Worm (Caenorhabditis elegans) whole organism, L4 larva: ENCODE measurements around the gene srd-3.

ENCODE experiments used
- D1046.2 ChIP-seq: fragments of 200-800 bp; sonication (Bioruptor generic); IDR thresholded peaks from 2 replicates; pipeline ENCODE4 v1.3.6; 2022; ENCODE audit warnings: missing genetic modification characterization, missing compliant biosample characterization
- F26F4.8 ChIP-seq: fragments of 200-800 bp; sonication (Bioruptor generic); conservative IDR thresholded peaks from 2 replicates; pipeline ENCODE4 v1.3.6; 2022; ENCODE audit warnings: missing genetic modification characterization, missing compliant biosample characterization
- F49E8.2 ChIP-seq: sonication (generic microtip); optimal IDR thresholded peaks from 2 replicates; lab custom pipeline; 2016; ENCODE audit warnings: missing compliant biosample characterization, mild to moderate bottlenecking, missing genetic modification characterization, borderline replicate concordance
- Y75B8A.6 ChIP-seq: fragments of 200-800 bp; sonication (Bioruptor generic); IDR thresholded peaks from 2 replicates; pipeline ENCODE4 v1.3.6; 2022; ENCODE audit warnings: missing genetic modification reagents, missing genetic modification characterization, missing compliant biosample characterization
- ZK337.2 ChIP-seq: fragments of 200-800 bp; sonication (Bioruptor generic); IDR thresholded peaks from 2 replicates; pipeline ENCODE4 v1.3.6; 2022; ENCODE audit warnings: missing genetic modification reagents, missing genetic modification characterization, missing compliant biosample characterization
- egl-27 ChIP-seq: sonication (generic microtip); optimal IDR thresholded peaks from 3 replicates; lab custom pipeline; 2017; ENCODE audit warnings: missing biosample characterization, missing genetic modification reagents, missing genetic modification characterization
- fkh-10 ChIP-seq: fragments of 150-350 bp; optimal IDR thresholded peaks from 2 replicates; lab custom pipeline; 2014; ENCODE audit warnings: missing biosample characterization, missing genetic modification reagents, missing genetic modification characterization
- madf-9 ChIP-seq: fragments of 200-800 bp; sonication (Bioruptor generic); conservative IDR thresholded peaks from 2 replicates; pipeline ENCODE4 v1.3.6; 2022; ENCODE audit warnings: missing genetic modification reagents, missing genetic modification characterization, missing compliant biosample characterization
- mdl-1 ChIP-seq, 2 experiments: fragments of 150-350 bp in 1 of 2; sonication (generic microtip) in 1 of 2; optimal IDR thresholded peaks; 2 replicates each; lab custom pipeline; 2014 to 2017; ENCODE audit warnings: missing biosample characterization in 2 of 2, missing genetic modification characterization in 2 of 2
- nhr-11 ChIP-seq: fragments of 150-350 bp; optimal IDR thresholded peaks from 2 replicates; lab custom pipeline; 2014; ENCODE audit warnings: missing biosample characterization, missing genetic modification characterization
- nhr-237 ChIP-seq: sonication (generic microtip); optimal IDR thresholded peaks from 2 replicates; lab custom pipeline; 2017; ENCODE audit warnings: missing biosample characterization, missing genetic modification characterization
- nhr-25 ChIP-seq: sonication (generic microtip); optimal IDR thresholded peaks from 2 replicates; lab custom pipeline; 2017; ENCODE audit warnings: missing genetic modification characterization, mild to moderate bottlenecking, missing compliant biosample characterization, antibody characterized with exemption, moderate library complexity, borderline replicate concordance; ENCODE audit not compliant: insufficient read depth
- nhr-6 ChIP-seq: fragments of 150-350 bp; optimal IDR thresholded peaks from 2 replicates; lab custom pipeline; 2014; ENCODE audit warnings: missing biosample characterization, missing genetic modification characterization
- nhr-77 ChIP-seq: fragments of 150-350 bp; optimal IDR thresholded peaks from 2 replicates; lab custom pipeline; 2014; ENCODE audit warnings: missing biosample characterization, missing genetic modification characterization
- pha-4 ChIP-seq, 2 experiments: fragments of 150-350 bp in 1 of 2; fragments of 200-800 bp in 1 of 2; sonication (Bioruptor generic) in 1 of 2; IDR thresholded peaks in 1 of 2; optimal IDR thresholded peaks in 1 of 2; 2 replicates each; pipeline versions ENCODE4 v1.3.6 to Lab custom; 2014 to 2022; ENCODE audit warnings: missing genetic modification characterization in 2 of 2, missing genetic modification reagents in 2 of 2, missing biosample characterization in 1 of 2, missing compliant biosample characterization in 1 of 2
- saeg-2 ChIP-seq: fragments of 200-800 bp; sonication (Bioruptor generic); IDR thresholded peaks from 2 replicates; pipeline ENCODE4 v1.3.6; 2022; ENCODE audit warnings: missing genetic modification reagents, missing genetic modification characterization, missing compliant biosample characterization
- sdz-12 ChIP-seq: fragments of 200-800 bp; sonication (Bioruptor generic); optimal IDR thresholded peaks from 2 replicates; lab custom pipeline; 2018; ENCODE audit warnings: mild to moderate bottlenecking, missing genetic modification characterization, missing compliant biosample characterization
- set-16 ChIP-seq: fragments of 200-800 bp; sonication (Bioruptor generic); IDR thresholded peaks from 2 replicates; pipeline ENCODE4 v1.3.6; 2022; ENCODE audit warnings: missing genetic modification reagents, missing genetic modification characterization, missing compliant biosample characterization
- unc-130 ChIP-seq: sonication (generic microtip); optimal IDR thresholded peaks from 2 replicates; lab custom pipeline; 2016; ENCODE audit warnings: missing genetic modification reagents, missing genetic modification characterization, missing compliant biosample characterization
- unc-62 ChIP-seq, 3 experiments: fragments of 150-350 bp in 1 of 3; sonication (generic microtip); optimal IDR thresholded peaks in 2 of 3; peaks in 1 of 3; 1 replicate in 1 of 3; 2 replicates in 2 of 3; lab custom pipeline; 2014 to 2017; ENCODE audit warnings: missing biosample characterization in 3 of 3, missing genetic modification characterization in 3 of 3, missing genetic modification reagents in 3 of 3, missing genotype in 1 of 3
- zip-2 ChIP-seq: fragments of 150-350 bp; optimal IDR thresholded peaks from 2 replicates; lab custom pipeline; 2014; ENCODE audit warnings: missing biosample characterization, missing genetic modification characterization

srd-3 gene

ce11 chrII:84134-84533 lies 44.7 kb downstream of the srd-3 start, which contains the start of gene C50D2.6:
C50D2.6 (plus strand) TSS chrII:84434.
- no peak for TF ChIP-seq madf-9 (GFP tag; lab: Robert Waterston, UW)
- TF ChIP-seq egl-27: no peak
- TF ChIP-seq F49E8.2 (tag; lab: Kevin White, UChicago): no peak
- TF ChIP-seq Y75B8A.6 (GFP tag; lab: Robert Waterston, UW): no peak
- TF ChIP-seq mdl-1 (tag; optimal IDR thresholded peaks at IDR 0.05; lab: Kevin White, UChicago): no peak
- TF ChIP-seq unc-62 (GFP tag; optimal IDR thresholded peaks at IDR 0.05 in 1 of 2; lab: Kevin White, UChicago): peak in 1 of 2 experiments; percentile 13
- TF ChIP-seq unc-62 (tag; optimal IDR thresholded peaks at IDR 0.05; lab: Kevin White, UChicago): no peak
- TF ChIP-seq saeg-2 (GFP tag; lab: Robert Waterston, UW): no peak

DNA sequence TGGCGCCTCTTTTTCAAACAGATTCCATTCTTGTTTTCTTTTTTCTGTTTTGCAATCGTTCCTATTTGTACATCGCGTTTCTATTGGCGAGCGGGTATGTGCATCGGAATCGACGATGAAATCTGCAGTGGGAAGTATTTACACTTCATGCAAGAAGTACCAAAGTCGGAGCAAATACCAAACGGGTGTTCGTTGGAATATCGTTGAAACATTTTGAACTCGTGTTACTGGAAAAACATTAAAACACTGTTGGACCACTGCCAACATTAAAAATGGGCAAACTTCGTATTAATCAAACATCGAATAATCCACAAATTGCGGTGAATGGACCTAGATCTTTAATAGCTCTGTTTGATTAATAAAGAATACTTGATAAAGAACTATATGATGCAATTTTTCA lies 49.7 kb downstream of the srd-3 start, which contains the start of gene C23H3.9:
Gene C23H3.9 (minus strand): TSS at position 101 of the 400 bp plus-strand sequence.
- TF ChIP-seq nhr-77 (tag; lab: Kevin White, UChicago) (no peak), set-16 (no peak), sdz-12 (GFP tag; lab: Kevin White, UChicago) (no peak), zip-2 (tag; lab: Kevin White, UChicago) (no peak), F26F4.8 (GFP tag; lab: Robert Waterston, UW) (no peak), nhr-25 (tag; lab: Kevin White, UChicago) (no peak), D1046.2 (GFP tag; lab: Robert Waterston, UW) (no peak), fkh-10 (GFP tag; lab: Kevin White, UChicago) (no peak), pha-4 (GFP tag; IDR thresholded peaks at IDR 0.05; lab: Robert Waterston, UW) (no peak), pha-4 (tag; optimal IDR thresholded peaks at IDR 0.05; lab: Kevin White, UChicago) (no peak), nhr-6 (tag; lab: Kevin White, UChicago) (no peak), nhr-237 (tag; lab: Kevin White, UChicago) (no peak), ZK337.2 (GFP tag; lab: Robert Waterston, UW) (no peak), nhr-11 (tag; lab: Kevin White, UChicago) (no peak), unc-130 (no peak)
